Fruit fly (Drosophila melanogaster) whole organism, pupa: Measurements from ENCODE around the gene Tif-IA.
A peak's percentile ranks its signal among the peaks of the same experiment; 100 is the strongest.

Experiments
- CG10348 ChIP-seq: fragments of 200-800 bp; sonication (Bioruptor generic); IDR thresholded peaks from 2 replicates; pipeline ENCODE4 v1.3.6; 2022; ENCODE audit warnings: missing biosample characterization, missing genetic modification characterization
- CG12605 ChIP-seq: fragments of 200-800 bp; sonication (Bioruptor generic); IDR thresholded peaks from 2 replicates; pipeline ENCODE4 v1.3.6; 2022; ENCODE audit warnings: missing biosample characterization, missing genetic modification characterization
- CG13204 ChIP-seq: fragments of 200-800 bp; sonication (Bioruptor generic); optimal IDR thresholded peaks from 2 replicates; lab custom pipeline; 2018; ENCODE audit warnings: missing biosample characterization, mild to moderate bottlenecking, missing genetic modification characterization, moderate library complexity
- CG14655 ChIP-seq: fragments of 200-800 bp; sonication (Bioruptor generic); optimal IDR thresholded peaks from 3 replicates; lab custom pipeline; 2017; ENCODE audit warnings: mild to moderate bottlenecking, missing biosample characterization, missing genetic modification reagents, missing genetic modification characterization
- CG15710 ChIP-seq: fragments of 200-800 bp; sonication (Bioruptor generic); optimal IDR thresholded peaks from 2 replicates; lab custom pipeline; 2018; ENCODE audit warnings: missing biosample characterization, mild to moderate bottlenecking, missing genetic modification characterization, moderate library complexity
- CG17806 ChIP-seq: fragments of 200-800 bp; sonication (Bioruptor generic); optimal IDR thresholded peaks from 2 replicates; lab custom pipeline; 2018; ENCODE audit warnings: missing biosample characterization, mild to moderate bottlenecking, missing genetic modification characterization, moderate library complexity
- CG32121 ChIP-seq: fragments of 200-800 bp; sonication (Bioruptor generic); IDR thresholded peaks from 2 replicates; pipeline ENCODE4 v1.3.6; 2022; ENCODE audit warnings: missing biosample characterization, missing genetic modification characterization
- CG34367 ChIP-seq: fragments of 200-800 bp; sonication (Bioruptor generic); optimal IDR thresholded peaks from 2 replicates; lab custom pipeline; 2018; ENCODE audit warnings: missing biosample characterization, mild to moderate bottlenecking, missing genetic modification characterization
- CG4496 ChIP-seq: fragments of 200-800 bp; sonication (Bioruptor generic); IDR thresholded peaks from 3 replicates; pipeline ENCODE4 v1.3.6; 2022; ENCODE audit warnings: missing biosample characterization, missing genetic modification characterization
- CG8159 ChIP-seq: fragments of 200-800 bp; sonication (Bioruptor generic); optimal IDR thresholded peaks from 3 replicates; lab custom pipeline; 2018; ENCODE audit warnings: missing biosample characterization, mild to moderate bottlenecking, missing genetic modification characterization, moderate library complexity
- CG8301 ChIP-seq: fragments of 200-800 bp; sonication (Bioruptor generic); optimal IDR thresholded peaks from 2 replicates; lab custom pipeline; 2018; ENCODE audit warnings: missing biosample characterization, mild to moderate bottlenecking, missing genetic modification characterization
- CG9948 ChIP-seq: fragments of 200-800 bp; sonication (Bioruptor generic); optimal IDR thresholded peaks from 2 replicates; lab custom pipeline; 2018; ENCODE audit warnings: missing biosample characterization, mild to moderate bottlenecking, missing genetic modification characterization, moderate library complexity
- D1 ChIP-seq: fragments of 200-800 bp; sonication (Bioruptor generic); optimal IDR thresholded peaks from 2 replicates; lab custom pipeline; 2018; ENCODE audit warnings: missing biosample characterization, mild to moderate bottlenecking, missing genetic modification characterization, moderate library complexity
- EcR ChIP-seq: fragments of 200-800 bp; sonication (Bioruptor generic); optimal IDR thresholded peaks from 3 replicates; lab custom pipeline; 2019; ENCODE audit warnings: missing biosample characterization, missing genetic modification characterization, mild to moderate bottlenecking, moderate library complexity, missing genetic modification reagents
- Ets98B ChIP-seq: fragments of 200-800 bp; sonication (Bioruptor generic); IDR thresholded peaks from 2 replicates; pipeline ENCODE4 v1.3.6; 2022; ENCODE audit warnings: missing biosample characterization, missing genetic modification characterization
- Pif1A ChIP-seq: fragments of 200-800 bp; sonication (Bioruptor generic); optimal IDR thresholded peaks from 3 replicates; lab custom pipeline; 2016; ENCODE audit warnings: missing biosample characterization, missing genetic modification characterization
- Pif1B ChIP-seq: fragments of 200-800 bp; sonication (Bioruptor generic); optimal IDR thresholded peaks from 3 replicates; lab custom pipeline; 2016; ENCODE audit warnings: missing biosample characterization, missing genetic modification characterization
- Snoo ChIP-seq: fragments of 200-800 bp; sonication (Bioruptor generic); optimal IDR thresholded peaks from 3 replicates; lab custom pipeline; 2017; ENCODE audit warnings: missing biosample characterization, mild to moderate bottlenecking, missing genetic modification characterization, inconsistent platforms
- fd96Ca ChIP-seq: fragments of 200-800 bp; sonication (Bioruptor generic); IDR thresholded peaks from 3 replicates; pipeline ENCODE4 v1.3.6; 2022; ENCODE audit warnings: missing biosample characterization, missing genetic modification characterization
- gl ChIP-seq: fragments of 200-800 bp; sonication (Bioruptor generic); optimal IDR thresholded peaks from 2 replicates; lab custom pipeline; 2018; ENCODE audit warnings: missing biosample characterization, mild to moderate bottlenecking, missing genetic modification characterization
- rn ChIP-seq: fragments of 200-800 bp; sonication (Bioruptor generic); IDR thresholded peaks from 2 replicates; pipeline ENCODE4 v1.3.6; 2022; ENCODE audit warnings: missing biosample characterization, missing genetic modification characterization

The Tif-IA gene

dm6 chr2L:22249570-22250274 lies at the start of gene Tif-IA:
Gene Tif-IA (plus strand): TSS chr2L:22249876.
- TF ChIP-seq CG4496 (no peak), gl (tag; lab: Kevin White, UChicago) (no peak), Snoo (no peak), CG32121 (no peak), D1 (tag; lab: Kevin White, UChicago) (no peak), CG34367 (tag; lab: Kevin White, UChicago) (no peak), CG10348 (no peak), CG12605 (GFP tag; lab: Robert Waterston, UW) (no peak), CG13204 (GFP tag; lab: Kevin White, UChicago) (no peak), CG9948 (no peak), CG8159 (tag; lab: Kevin White, UChicago) (no peak)

- no peak for TF ChIP-seq CG12605 (GFP tag; lab: Robert Waterston, UW)
- no peak for TF ChIP-seq Pif1A (GFP tag; lab: Kevin White, UChicago)
- no peak for TF ChIP-seq CG34367 (tag; lab: Kevin White, UChicago)
- TF ChIP-seq CG17806 (tag; lab: Kevin White, UChicago): no peak
- TF ChIP-seq CG13204 (GFP tag; lab: Kevin White, UChicago): no peak
These were observed 35.4 kb upstream of the Tif-IA start, which contains the start of gene Ir40a for dm6 chr2L:22214276-22214675. Gene Ir40a (minus strand): TSS chr2L:22214376.

dm6 chr2L:22239611-22240219 lies 10.0 kb upstream of the Tif-IA start, which contains the start of gene Nubpl:
Gene Nubpl (plus strand): TSS chr2L:22239916.
- TF ChIP-seq CG13204 (GFP tag; lab: Kevin White, UChicago): no peak
- no peak for TF ChIP-seq CG12605 (GFP tag; lab: Robert Waterston, UW)
- no peak for TF ChIP-seq D1 (tag; lab: Kevin White, UChicago)
- no peak for TF ChIP-seq fd96Ca (GFP tag; lab: Robert Waterston, UW)
- TF ChIP-seq CG34367 (tag; lab: Kevin White, UChicago): no peak
- TF ChIP-seq CG15710 (tag; lab: Kevin White, UChicago): peak; percentile 0
- TF ChIP-seq CG8159 (tag; lab: Kevin White, UChicago): peak; percentile 36
- TF ChIP-seq rn (GFP tag; lab: Robert Waterston, UW): no peak
- TF ChIP-seq Ets98B (GFP tag; lab: Robert Waterston, UW): no peak
- TF ChIP-seq CG10348: no peak
- TF ChIP-seq CG9948: no peak
- peak; percentile 23 for TF ChIP-seq Snoo
- TF ChIP-seq CG4496: no peak
- TF ChIP-seq CG14655 (GFP tag; lab: Kevin White, UChicago): no peak
- TF ChIP-seq CG8301 (tag; lab: Kevin White, UChicago): no peak
- TF ChIP-seq Pif1B (GFP tag; lab: Kevin White, UChicago): no peak
- TF ChIP-seq CG32121: no peak

- peak; percentile 3 for TF ChIP-seq CG8159 (tag; lab: Kevin White, UChicago)
- no peak for TF ChIP-seq CG4496
- TF ChIP-seq, all 21 proteins: peak for 1
These were observed 2.1 kb upstream of the Tif-IA start, which contains the start of gene RpL21 for dm6 chr2L:22247455-22248058. Gene RpL21 (minus strand): TSS chr2L:22247875.

DNA sequence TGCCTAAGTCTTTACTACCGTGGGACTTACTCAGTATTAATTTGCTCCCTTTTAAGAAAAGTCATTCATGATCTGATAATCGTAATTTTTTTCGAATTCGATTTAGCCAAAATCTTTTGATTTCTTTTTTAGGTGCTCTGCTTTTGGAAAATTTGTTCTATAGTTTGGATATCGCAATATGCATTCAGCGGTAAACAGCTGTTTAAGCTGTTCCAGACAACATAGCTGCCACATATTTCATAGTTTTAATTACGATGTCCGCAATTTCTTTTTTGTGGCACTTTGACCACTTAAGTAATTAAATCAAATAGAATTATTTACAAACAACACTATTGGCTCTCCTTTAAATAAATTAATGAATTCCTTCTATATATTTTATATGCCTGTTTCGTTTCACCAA lies 1.4 kb upstream of the Tif-IA start:
- no peak for TF ChIP-seq CG4496
- TF ChIP-seq Pif1A (GFP tag; lab: Kevin White, UChicago): no peak
- TF ChIP-seq fd96Ca (GFP tag; lab: Robert Waterston, UW): no peak
- TF ChIP-seq D1 (tag; lab: Kevin White, UChicago): no peak
- no peak for TF ChIP-seq rn (GFP tag; lab: Robert Waterston, UW)
- no peak for TF ChIP-seq CG8301 (tag; lab: Kevin White, UChicago)
- no peak for TF ChIP-seq CG13204 (GFP tag; lab: Kevin White, UChicago)
- no peak for TF ChIP-seq CG15710 (tag; lab: Kevin White, UChicago)
- no peak for TF ChIP-seq Snoo
- no peak for TF ChIP-seq CG8159 (tag; lab: Kevin White, UChicago)
- no peak for TF ChIP-seq gl (tag; lab: Kevin White, UChicago)
- TF ChIP-seq CG32121: no peak
- no peak for TF ChIP-seq CG10348
- no peak for TF ChIP-seq CG14655 (GFP tag; lab: Kevin White, UChicago)
- no peak for TF ChIP-seq CG12605 (GFP tag; lab: Robert Waterston, UW)
- TF ChIP-seq CG34367 (tag; lab: Kevin White, UChicago): no peak
- no peak for TF ChIP-seq EcR
- no peak for TF ChIP-seq CG9948
- TF ChIP-seq Ets98B (GFP tag; lab: Robert Waterston, UW): no peak
- no peak for TF ChIP-seq Pif1B (GFP tag; lab: Kevin White, UChicago)

dm6 chr2L:22261047-22261446 lies 11.4 kb downstream of the Tif-IA start:
- TF ChIP-seq CG9948 (no peak), CG14655 (GFP tag; lab: Kevin White, UChicago) (no peak), D1 (tag; lab: Kevin White, UChicago) (no peak), CG17806 (tag; lab: Kevin White, UChicago) (no peak), Ets98B (GFP tag; lab: Robert Waterston, UW) (no peak), Pif1A (GFP tag; lab: Kevin White, UChicago) (no peak), CG8159 (tag; lab: Kevin White, UChicago) (no peak), CG34367 (tag; lab: Kevin White, UChicago) (no peak), CG12605 (GFP tag; lab: Robert Waterston, UW) (no peak), Snoo (no peak), CG4496 (no peak), CG10348 (no peak), fd96Ca (GFP tag; lab: Robert Waterston, UW) (no peak), gl (tag; lab: Kevin White, UChicago) (no peak)
